Worm (Caenorhabditis elegans) whole organism, mixed stage, embryonic: ENCODE results near the gene ipp-5.

Experiments used
- M03D4.4 ChIP-seq: sonication (generic microtip); optimal IDR thresholded peaks from 2 replicates; lab custom pipeline; 2017; ENCODE audit warnings: mild to moderate bottlenecking, missing genetic modification characterization, missing compliant biosample characterization
- bed-3 ChIP-seq: fragments of 200-800 bp; sonication (Bioruptor generic); optimal IDR thresholded peaks from 3 replicates; lab custom pipeline; 2018; ENCODE audit warnings: mild to moderate bottlenecking, missing genetic modification characterization, moderate library complexity, missing compliant biosample characterization
- blmp-1 ChIP-seq: fragments of 150-350 bp; optimal IDR thresholded peaks from 2 replicates; lab custom pipeline; 2014; ENCODE audit warnings: missing biosample characterization, missing genetic modification characterization
- ceh-39 ChIP-seq: fragments of 150-350 bp; optimal IDR thresholded peaks from 2 replicates; lab custom pipeline; 2014; ENCODE audit warnings: missing biosample characterization, missing genetic modification characterization
- ceh-43 ChIP-seq: fragments of 200-800 bp; sonication (Bioruptor generic); optimal IDR thresholded peaks from 2 replicates; lab custom pipeline; 2018; ENCODE audit warnings: mild to moderate bottlenecking, missing genetic modification characterization, moderate library complexity, missing compliant biosample characterization
- ceh-83 ChIP-seq: fragments of 200-800 bp; sonication (Bioruptor generic); optimal IDR thresholded peaks from 2 replicates; lab custom pipeline; 2018; ENCODE audit warnings: mild to moderate bottlenecking, missing genetic modification characterization, missing compliant biosample characterization
- ces-1 ChIP-seq: fragments of 150-350 bp; optimal IDR thresholded peaks from 2 replicates; lab custom pipeline; 2014; ENCODE audit warnings: missing biosample characterization, missing genetic modification reagents, missing genetic modification characterization
- cnd-1 ChIP-seq: fragments of 200-800 bp; sonication (Bioruptor generic); optimal IDR thresholded peaks from 2 replicates; lab custom pipeline; 2018; ENCODE audit warnings: mild to moderate bottlenecking, missing genetic modification characterization, missing compliant biosample characterization
- drap-1 ChIP-seq: fragments of 200-800 bp; sonication (Bioruptor generic); optimal IDR thresholded peaks from 3 replicates; lab custom pipeline; 2018; ENCODE audit warnings: mild to moderate bottlenecking, missing genetic modification characterization, missing compliant biosample characterization
- elt-1 ChIP-seq: sonication (generic microtip); optimal IDR thresholded peaks from 2 replicates; lab custom pipeline; 2017; ENCODE audit warnings: missing genetic modification characterization, mild to moderate bottlenecking, missing compliant biosample characterization, antibody characterized with exemption, moderate library complexity, borderline replicate concordance; ENCODE audit not compliant: insufficient read depth
- elt-3 ChIP-seq: fragments of 150-350 bp; optimal IDR thresholded peaks from 2 replicates; lab custom pipeline; 2014; ENCODE audit warnings: missing biosample characterization, missing genetic modification characterization
- flh-1 ChIP-seq: fragments of 200-800 bp; sonication (Bioruptor generic); optimal IDR thresholded peaks from 2 replicates; lab custom pipeline; 2018; ENCODE audit warnings: mild to moderate bottlenecking, missing genetic modification characterization, moderate library complexity, missing compliant biosample characterization
- ham-2 ChIP-seq: fragments of 200-800 bp; sonication (Bioruptor generic); optimal IDR thresholded peaks from 2 replicates; lab custom pipeline; 2018; ENCODE audit warnings: mild to moderate bottlenecking, missing genetic modification characterization, missing compliant biosample characterization
- hlh-1 ChIP-seq: fragments of 150-350 bp; optimal IDR thresholded peaks from 2 replicates; lab custom pipeline; 2014; ENCODE audit warnings: missing biosample characterization, missing genetic modification reagents, missing genetic modification characterization
- lin-13 ChIP-seq: fragments of 150-350 bp; optimal IDR thresholded peaks from 2 replicates; lab custom pipeline; 2014; ENCODE audit warnings: missing biosample characterization, missing genetic modification characterization
- lin-32 ChIP-seq: fragments of 200-800 bp; sonication (Bioruptor generic); optimal IDR thresholded peaks from 2 replicates; lab custom pipeline; 2018; ENCODE audit warnings: mild to moderate bottlenecking, missing genetic modification characterization, missing compliant biosample characterization
- lsy-2 ChIP-seq: fragments of 150-350 bp; optimal IDR thresholded peaks from 2 replicates; lab custom pipeline; 2014; ENCODE audit warnings: missing biosample characterization, missing genetic modification characterization
- mab-5 ChIP-seq: fragments of 150-350 bp; optimal IDR thresholded peaks from 2 replicates; lab custom pipeline; 2014; ENCODE audit warnings: missing biosample characterization, missing genetic modification characterization
- mep-1 ChIP-seq: fragments of 150-350 bp; optimal IDR thresholded peaks from 2 replicates; lab custom pipeline; 2017; ENCODE audit warnings: missing biosample characterization, missing genetic modification reagents, missing genetic modification characterization, inconsistent platforms
- mls-2 ChIP-seq: sonication (generic microtip); optimal IDR thresholded peaks from 2 replicates; lab custom pipeline; 2016; ENCODE audit warnings: mild to moderate bottlenecking, missing genetic modification characterization, moderate library complexity, missing compliant biosample characterization
- nhr-12 ChIP-seq: fragments of 150-350 bp; optimal IDR thresholded peaks from 2 replicates; lab custom pipeline; 2014; ENCODE audit warnings: missing biosample characterization, missing genetic modification characterization
- nhr-2 ChIP-seq: fragments of 150-350 bp; optimal IDR thresholded peaks from 2 replicates; lab custom pipeline; 2014; ENCODE audit warnings: missing biosample characterization, missing genetic modification characterization
- nhr-237 ChIP-seq: fragments of 150-350 bp; optimal IDR thresholded peaks from 2 replicates; lab custom pipeline; 2014; ENCODE audit warnings: missing biosample characterization, missing genetic modification characterization
- nhr-28 ChIP-seq: fragments of 150-350 bp; optimal IDR thresholded peaks from 2 replicates; lab custom pipeline; 2014; ENCODE audit warnings: missing biosample characterization, missing genetic modification characterization
- nhr-76 ChIP-seq: sonication (generic microtip); optimal IDR thresholded peaks from 2 replicates; lab custom pipeline; 2017; ENCODE audit warnings: missing biosample characterization, missing genetic modification characterization
- pha-4 ChIP-seq: fragments of 150-350 bp; optimal IDR thresholded peaks from 2 replicates; lab custom pipeline; 2018; ENCODE audit warnings: missing biosample characterization, missing genetic modification reagents, missing genetic modification characterization
- sem-2 ChIP-seq: fragments of 200-800 bp; sonication (Bioruptor generic); optimal IDR thresholded peaks from 2 replicates; lab custom pipeline; 2018; ENCODE audit warnings: mild to moderate bottlenecking, missing genetic modification characterization, missing compliant biosample characterization
- snpc-4 ChIP-seq: fragments of 150-350 bp; optimal IDR thresholded peaks from 2 replicates; lab custom pipeline; 2014; ENCODE audit warnings: missing biosample characterization, missing genetic modification characterization
- sptf-1 ChIP-seq: sonication (generic microtip); optimal IDR thresholded peaks from 2 replicates; lab custom pipeline; 2017; ENCODE audit warnings: mild to moderate bottlenecking, missing genetic modification characterization, moderate library complexity, missing compliant biosample characterization
- tbx-8 ChIP-seq: fragments of 200-800 bp; sonication (Bioruptor generic); optimal IDR thresholded peaks from 2 replicates; lab custom pipeline; 2018; ENCODE audit warnings: mild to moderate bottlenecking, missing genetic modification characterization, moderate library complexity, missing compliant biosample characterization
- unc-120 ChIP-seq: sonication (generic microtip); optimal IDR thresholded peaks from 2 replicates; lab custom pipeline; 2017; ENCODE audit warnings: missing genetic modification characterization, missing compliant biosample characterization; ENCODE audit not compliant: poor library complexity, severe bottlenecking
- unc-39 ChIP-seq: fragments of 150-350 bp; optimal IDR thresholded peaks from 2 replicates; lab custom pipeline; 2014; ENCODE audit warnings: missing biosample characterization, missing genetic modification characterization
- unc-62 ChIP-seq: fragments of 150-350 bp; optimal IDR thresholded peaks from 2 replicates; lab custom pipeline; 2014; ENCODE audit warnings: missing biosample characterization, missing genetic modification reagents, missing genetic modification characterization
- zip-8 ChIP-seq: fragments of 150-350 bp; optimal IDR thresholded peaks from 2 replicates; lab custom pipeline; 2014; ENCODE audit warnings: missing biosample characterization, missing genetic modification characterization
- ztf-11 ChIP-seq: fragments of 150-350 bp; optimal IDR thresholded peaks from 2 replicates; lab custom pipeline; 2014; ENCODE audit warnings: missing biosample characterization, missing genetic modification characterization

ipp-5 gene

DNA sequence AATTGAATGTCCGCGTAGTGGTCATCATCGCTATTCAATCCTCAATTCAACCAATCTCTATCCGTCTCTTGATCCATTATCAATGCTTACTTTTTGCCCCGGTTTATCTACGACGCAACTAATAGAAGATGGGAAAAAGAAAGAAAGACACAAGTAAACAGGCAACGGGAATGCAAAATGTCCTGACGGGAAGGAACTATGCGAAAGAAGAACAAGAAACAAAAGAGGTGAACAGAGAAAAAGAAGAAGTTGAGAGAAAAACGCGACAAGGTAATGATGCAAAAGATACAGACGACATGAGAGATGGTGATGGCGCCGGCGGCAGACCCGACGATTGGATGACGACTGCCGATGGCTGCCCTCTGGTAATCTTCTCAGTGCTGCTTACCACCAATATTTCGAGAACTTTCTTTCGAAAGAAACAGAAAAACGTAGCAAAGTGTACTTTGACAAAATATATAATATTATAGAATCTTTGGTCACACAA lies 10.8 kb downstream of the ipp-5 start:
- no peak for TF ChIP-seq mep-1 (tag; lab: Kevin White, UChicago)
- TF ChIP-seq blmp-1 (tag; lab: Kevin White, UChicago): no peak
- TF ChIP-seq lin-32: no peak
- TF ChIP-seq ceh-83 (GFP tag; lab: Kevin White, UChicago): no peak
- peak; percentile 62 for TF ChIP-seq hlh-1
- TF ChIP-seq nhr-28 (tag; lab: Kevin White, UChicago): no peak
- no peak for TF ChIP-seq M03D4.4 (tag; lab: Kevin White, UChicago)
- TF ChIP-seq drap-1 (GFP tag; lab: Kevin White, UChicago): no peak
- TF ChIP-seq tbx-8 (GFP tag; lab: Kevin White, UChicago): no peak
- TF ChIP-seq ham-2: peak; percentile 73
- TF ChIP-seq lin-13 (tag; lab: Kevin White, UChicago): no peak
- no peak for TF ChIP-seq nhr-76 (tag; lab: Kevin White, UChicago)
- TF ChIP-seq flh-1: no peak
- TF ChIP-seq elt-3 (tag; lab: Kevin White, UChicago): peak; percentile 81
- peak; percentile 80 for TF ChIP-seq nhr-237 (tag; lab: Kevin White, UChicago)
- TF ChIP-seq mls-2 (tag; lab: Kevin White, UChicago): no peak
- no peak for TF ChIP-seq ceh-43 (GFP tag; lab: Kevin White, UChicago)
- no peak for TF ChIP-seq ceh-39 (tag; lab: Kevin White, UChicago)
- no peak for TF ChIP-seq snpc-4 (tag; lab: Kevin White, UChicago)
- TF ChIP-seq pha-4 (tag; lab: Kevin White, UChicago): no peak
- no peak for TF ChIP-seq ces-1
- no peak for TF ChIP-seq unc-62 (GFP tag; lab: Kevin White, UChicago)
- TF ChIP-seq mab-5 (tag; lab: Kevin White, UChicago): no peak
- TF ChIP-seq sem-2 (GFP tag; lab: Kevin White, UChicago): no peak
- no peak for TF ChIP-seq nhr-12 (tag; lab: Kevin White, UChicago)
- no peak for TF ChIP-seq ztf-11 (tag; lab: Kevin White, UChicago)
- TF ChIP-seq sptf-1: no peak
- TF ChIP-seq nhr-2 (tag; lab: Kevin White, UChicago): no peak
- no peak for TF ChIP-seq zip-8 (tag; lab: Kevin White, UChicago)
- no peak for TF ChIP-seq lsy-2 (tag; lab: Kevin White, UChicago)
- TF ChIP-seq cnd-1 (tag; lab: Kevin White, UChicago): no peak
- no peak for TF ChIP-seq bed-3 (GFP tag; lab: Kevin White, UChicago)
- no peak for TF ChIP-seq elt-1 (tag; lab: Kevin White, UChicago)
- no peak for TF ChIP-seq unc-39 (tag; lab: Kevin White, UChicago)
- peak; percentile 58 for TF ChIP-seq unc-120 (tag; lab: Kevin White, UChicago)

DNA sequence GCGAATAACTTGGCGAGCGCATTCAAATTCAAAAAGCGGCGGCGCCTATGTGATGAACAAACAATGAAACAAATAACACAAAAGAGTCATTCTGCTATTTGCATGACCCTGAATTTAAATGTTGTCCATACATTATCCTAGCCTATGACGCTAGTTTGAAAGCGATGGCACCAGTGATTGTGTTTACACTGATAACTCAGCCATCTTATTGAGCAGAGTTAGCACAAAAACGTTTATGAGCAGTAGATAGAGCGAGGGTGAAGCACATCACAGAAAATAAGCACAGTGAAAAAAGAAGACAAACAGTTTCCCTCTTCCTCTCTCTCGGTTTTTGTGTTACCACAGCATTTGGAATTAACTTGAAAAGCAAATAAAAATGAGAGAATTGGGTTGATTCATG lies 12.0 kb downstream of the ipp-5 start:
- TF ChIP-seq pha-4 (tag; lab: Kevin White, UChicago) (peak; percentile 3), drap-1 (GFP tag; lab: Kevin White, UChicago) (no peak)

DNA sequence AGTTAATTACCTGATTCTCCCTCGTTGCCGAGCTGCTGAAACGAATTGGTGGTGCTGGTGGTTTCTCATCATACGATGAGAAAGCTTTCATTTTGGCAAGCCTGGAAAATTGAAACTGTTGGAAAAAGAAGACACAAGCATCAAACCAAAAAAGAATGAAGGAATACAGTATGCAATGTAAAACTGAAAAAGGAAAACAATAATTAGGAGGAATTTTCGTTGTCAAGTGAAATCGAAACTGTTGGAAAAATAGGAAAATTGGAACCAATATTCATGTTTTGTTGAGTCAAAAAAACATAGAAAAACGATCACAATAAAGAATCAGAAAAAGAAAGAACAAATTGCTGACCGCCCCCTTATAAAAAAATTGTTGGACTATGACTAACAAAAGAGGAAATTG lies 17.2 kb downstream of the ipp-5 start, which contains the start of gene pak-1:
pak-1 (minus strand) TSS at position 101 of the 400 bp plus-strand sequence.
- TF ChIP-seq ces-1 (no peak), mls-2 (tag; lab: Kevin White, UChicago) (no peak), elt-1 (tag; lab: Kevin White, UChicago) (no peak), drap-1 (GFP tag; lab: Kevin White, UChicago) (no peak), unc-120 (tag; lab: Kevin White, UChicago) (no peak), nhr-28 (tag; lab: Kevin White, UChicago) (no peak), lin-13 (tag; lab: Kevin White, UChicago) (no peak), tbx-8 (GFP tag; lab: Kevin White, UChicago) (no peak), snpc-4 (tag; lab: Kevin White, UChicago) (no peak), zip-8 (tag; lab: Kevin White, UChicago) (no peak), mab-5 (tag; lab: Kevin White, UChicago) (no peak), unc-62 (GFP tag; lab: Kevin White, UChicago) (no peak), sptf-1 (no peak)
